Worm (Caenorhabditis elegans): ENCODE measurements around the gene R07E5.11.
"Not testable (repeated sequence)": the region's sequence is repeated elsewhere in the genome, so short reads cannot be mapped to it uniquely, and the experiment has no call there.

DNA sequence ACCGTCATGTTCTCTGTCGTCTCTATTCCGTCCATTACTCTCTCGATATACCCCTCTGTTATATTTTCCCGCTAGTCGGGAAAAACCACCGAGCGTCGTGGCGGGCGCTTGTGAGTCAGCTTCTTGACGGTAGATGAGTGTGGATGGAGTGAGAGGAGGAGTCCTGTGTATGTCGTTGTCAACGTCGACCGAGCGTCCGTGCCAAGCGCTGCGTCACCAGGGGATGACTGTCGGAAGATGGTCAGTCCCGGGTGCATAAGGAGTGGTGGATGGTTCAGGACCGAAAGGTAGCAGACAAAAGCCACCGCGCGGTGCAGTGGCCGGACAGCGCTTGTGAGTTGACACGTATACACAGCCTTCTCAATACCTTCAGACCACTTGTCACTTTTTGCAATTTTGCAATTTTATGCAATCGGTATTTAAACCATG lies 45.6 kb downstream of the R07E5.11 start:
- TF ChIP-seq dao-5 (tag; optimal IDR thresholded peaks at IDR 0.05), result peak; percentile 75
- not testable (repeated sequence) for TF ChIP-seq him-1 (tag; optimal IDR thresholded peaks at IDR 0.05)
